Worm (Caenorhabditis elegans): Measurements from ENCODE around the gene cogc-8.

The cogc-8 gene

DNA sequence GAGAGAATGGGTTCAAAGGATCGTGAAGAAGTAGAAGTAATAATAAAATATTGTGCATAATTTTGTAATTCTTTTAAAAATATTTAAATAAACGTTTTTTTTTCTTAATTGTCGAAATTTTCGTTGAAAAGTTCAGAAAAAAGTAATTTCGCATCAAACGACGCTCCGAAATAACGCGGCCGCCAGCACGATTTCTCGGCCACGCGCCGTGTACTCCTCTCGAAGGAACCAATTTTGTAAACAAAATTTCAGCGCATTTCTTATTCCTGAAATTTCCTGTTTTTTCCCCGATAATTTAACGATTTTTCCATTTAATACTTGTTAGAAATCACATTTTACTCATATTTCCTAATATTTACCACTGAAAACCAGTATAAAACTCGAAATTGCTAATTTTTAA lies 48.2 kb upstream of the cogc-8 start, which contains the start of gene Y38C1AA.12 (continued):
- no peak for TF ChIP-seq lir-3 (tag; optimal IDR thresholded peaks at IDR 0.05)
- no peak for TF ChIP-seq Y105C5A.15 (GFP tag; IDR thresholded peaks at IDR 0.05)
- no peak for TF ChIP-seq F10B5.3 (tag; optimal IDR thresholded peaks at IDR 0.05)
- no peak for TF ChIP-seq lin-39 (tag; optimal IDR thresholded peaks at IDR 0.05)
- no peak for TF ChIP-seq daf-12 (tag; optimal IDR thresholded peaks at IDR 0.05)
- 0 out of 2 replicates have a peak, but pooled peaks have one; percentile 47 for TF ChIP-seq tra-1 (GFP tag; IDR thresholded peaks at IDR 0.05)
- TF ChIP-seq zfp-3 (GFP tag; conservative IDR thresholded peaks at IDR 0.05), result peak; percentile 67; the same call in 1 of the 2 replicates
- peak; percentile 57 for TF ChIP-seq nhr-102 (tag; optimal IDR thresholded peaks at IDR 0.05)
- peak; percentile 72 for TF ChIP-seq nhr-6 (tag; optimal IDR thresholded peaks at IDR 0.05)
- TF ChIP-seq lsy-2 (tag; optimal IDR thresholded peaks at IDR 0.05), result peak in 1 of 2 experiments; percentile 85
- no peak for TF ChIP-seq unc-39 (tag; optimal IDR thresholded peaks at IDR 0.05)
- no peak for TF ChIP-seq zip-11 (GFP tag; IDR thresholded peaks at IDR 0.05)
- TF ChIP-seq ceh-44 (GFP tag; IDR thresholded peaks at IDR 0.05), result peak; percentile 58; the same call in 1 of the 2 replicates
- TF ChIP-seq ces-1 (GFP tag; optimal IDR thresholded peaks at IDR 0.05), result no peak
- 0 out of 2 replicates have a peak, but pooled peaks have one; percentile 44 for TF ChIP-seq hmg-1.1 (GFP tag; IDR thresholded peaks at IDR 0.05)
- peak; percentile 27 for TF ChIP-seq nhr-28 (tag; optimal IDR thresholded peaks at IDR 0.05)
- TF ChIP-seq nhr-41 (GFP tag; IDR thresholded peaks at IDR 0.05), result no peak
- peak; percentile 37 for TF ChIP-seq hlh-30 (tag; optimal IDR thresholded peaks at IDR 0.05; ENCODE audit: insufficient read depth)
- no peak for TF ChIP-seq ceh-62 (tag; optimal IDR thresholded peaks at IDR 0.05)
- TF ChIP-seq dmd-8 (GFP tag; IDR thresholded peaks at IDR 0.05), result no peak
- peak; percentile 69 for TF ChIP-seq nhr-77 (tag; optimal IDR thresholded peaks at IDR 0.05)
- peak; percentile 53 for TF ChIP-seq fkh-10 (GFP tag; optimal IDR thresholded peaks at IDR 0.05)
- TF ChIP-seq nhr-25 (tag; optimal IDR thresholded peaks at IDR 0.05; ENCODE audit: borderline replicate concordance, insufficient read depth), result no peak
- peak; percentile 16 for TF ChIP-seq ama-1 (optimal IDR thresholded peaks at IDR 0.05)
- TF ChIP-seq F49E8.2 (tag; optimal IDR thresholded peaks at IDR 0.05; ENCODE audit: borderline replicate concordance), result peak; percentile 56
- peak in 1 of 2 experiments; percentile 92 for TF ChIP-seq hif-1 (tag; optimal IDR thresholded peaks at IDR 0.05)
- no peak for TF ChIP-seq nhr-237 (tag; optimal IDR thresholded peaks at IDR 0.05)
- no peak for TF ChIP-seq nhr-111 (GFP tag; optimal IDR thresholded peaks at IDR 0.05)
- no peak for TF ChIP-seq spr-1 (tag; optimal IDR thresholded peaks at IDR 0.05)
- no peak for TF ChIP-seq egl-27 (tag; optimal IDR thresholded peaks at IDR 0.05)
- TF ChIP-seq vab-7 (GFP tag; IDR thresholded peaks at IDR 0.05), result 0 out of 2 replicates have a peak, but pooled peaks have one; percentile 10
- TF ChIP-seq mes-2 (tag; optimal IDR thresholded peaks at IDR 0.05; ENCODE audit: poor library complexity, severe bottlenecking), result peak; percentile 99
- TF ChIP-seq Y75B8A.6 (GFP tag; IDR thresholded peaks at IDR 0.05), result no peak
- peak; percentile 84 for TF ChIP-seq dmd-6 (GFP tag; IDR thresholded peaks at IDR 0.05)
- TF ChIP-seq spr-3 (GFP tag; optimal IDR thresholded peaks at IDR 0.05), result no peak
- TF ChIP-seq ZK337.2 (GFP tag; IDR thresholded peaks at IDR 0.05), result peak; percentile 95
- no peak for TF ChIP-seq egl-43 (GFP tag; IDR thresholded peaks at IDR 0.05)
- no peak for TF ChIP-seq mxl-2 (GFP tag; conservative IDR thresholded peaks at IDR 0.05)
- TF ChIP-seq nhr-10 (tag; optimal IDR thresholded peaks at IDR 0.05), result no peak
- TF ChIP-seq ztf-7 (tag; optimal IDR thresholded peaks at IDR 0.05), result peak; percentile 23
- no peak for TF ChIP-seq skn-1 (tag; optimal IDR thresholded peaks at IDR 0.05)

DNA sequence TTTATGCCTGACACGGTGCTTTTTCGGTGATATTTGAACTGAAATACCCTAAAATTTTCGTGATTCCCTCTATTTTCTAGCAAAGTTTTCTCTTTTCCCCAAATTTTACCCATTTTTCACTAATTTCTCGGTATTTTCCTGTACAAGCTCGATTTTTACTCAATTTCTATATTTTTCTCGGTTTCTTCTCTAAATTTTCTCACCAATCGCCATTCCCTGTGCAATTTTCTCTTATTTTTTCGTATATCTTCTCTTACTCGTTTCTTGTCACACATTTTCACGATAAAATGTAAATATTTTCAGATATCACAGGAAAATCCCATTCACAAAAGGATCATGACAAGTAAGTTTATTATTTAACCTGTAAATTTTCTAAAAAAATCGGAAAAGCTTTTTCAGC lies 45.8 kb upstream of the cogc-8 start, which contains the start of gene csn-3:
TSS of gene csn-3 (plus strand) at position 301 of the 400 bp plus-strand sequence.
- no peak for TF ChIP-seq gei-8 (GFP tag; optimal IDR thresholded peaks at IDR 0.05)
- TF ChIP-seq hlh-30 (tag; optimal IDR thresholded peaks at IDR 0.05; ENCODE audit: insufficient read depth), result no peak
- no peak for TF ChIP-seq nhr-48 (tag; optimal IDR thresholded peaks at IDR 0.05)
- TF ChIP-seq ZK337.2 (GFP tag; IDR thresholded peaks at IDR 0.05), result no peak
- no peak for TF ChIP-seq ces-1 (GFP tag; optimal IDR thresholded peaks at IDR 0.05)
- no peak for TF ChIP-seq nhr-76 (tag; optimal IDR thresholded peaks at IDR 0.05)
- TF ChIP-seq mdl-1 (tag; optimal IDR thresholded peaks at IDR 0.05), result no peak
- TF ChIP-seq unc-39 (tag; optimal IDR thresholded peaks at IDR 0.05), result no peak
- no peak for TF ChIP-seq snpc-4 (tag; optimal IDR thresholded peaks at IDR 0.05)
- no peak for TF ChIP-seq zfp-3 (GFP tag; conservative IDR thresholded peaks at IDR 0.05)
- TF ChIP-seq ceh-20 (GFP tag; IDR thresholded peaks at IDR 0.05), result no peak
- no peak for TF ChIP-seq set-16 (GFP tag; IDR thresholded peaks at IDR 0.05)
- no peak for TF ChIP-seq rbr-2 (tag; optimal IDR thresholded peaks at IDR 0.05)
- TF ChIP-seq pha-4 (GFP tag; IDR thresholded peaks at IDR 0.05), result no peak
- no peak for TF ChIP-seq pha-4 (tag; optimal IDR thresholded peaks at IDR 0.05)

Data from whole organism, L4 larva.